Worm (Caenorhabditis elegans): ENCODE measurements around the gene clc-3.

DNA sequence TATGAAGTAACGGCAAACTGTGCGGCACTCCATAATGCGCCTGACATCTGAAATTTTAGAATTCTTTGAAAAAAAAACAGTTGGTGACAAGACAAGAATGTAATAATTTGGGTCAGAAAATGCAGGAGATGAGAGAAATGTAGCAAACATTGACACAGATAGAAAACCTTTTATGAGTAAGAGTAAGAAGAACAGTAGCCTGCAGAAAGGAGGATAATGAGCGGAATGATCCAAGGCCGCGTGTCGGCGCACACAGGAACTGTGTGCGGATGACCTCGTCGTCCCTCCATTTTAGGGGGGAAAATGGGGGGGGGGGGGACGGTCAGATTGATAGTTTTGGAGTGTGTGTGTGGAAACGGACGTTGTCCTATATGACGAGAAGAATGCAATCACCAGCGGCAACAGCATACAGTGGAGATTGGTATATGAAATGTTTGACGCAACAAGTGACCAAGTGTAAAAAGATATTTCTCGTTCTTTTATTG, 40.2 kb upstream of the clc-3 start, which contains the start of gene dhs-27:
- TF ChIP-seq flt-1 (GFP tag; IDR thresholded peaks at IDR 0.05), result no peak
- TF ChIP-seq cog-1 (tag; optimal IDR thresholded peaks at IDR 0.05), result no peak
- no peak for TF ChIP-seq ztf-29 (GFP tag; IDR thresholded peaks at IDR 0.05)
- TF ChIP-seq med-1 (GFP tag; optimal IDR thresholded peaks at IDR 0.05; ENCODE audit: insufficient read depth), result no peak
- TF ChIP-seq klf-2 (GFP tag; conservative IDR thresholded peaks at IDR 0.05), result no peak
- no peak for TF ChIP-seq T22C8.4 (GFP tag; IDR thresholded peaks at IDR 0.05)
- no peak for TF ChIP-seq ref-1 (GFP tag; conservative IDR thresholded peaks at IDR 0.05)
- TF ChIP-seq ztf-23 (GFP tag; IDR thresholded peaks at IDR 0.05), result no peak
- TF ChIP-seq tab-1 (GFP tag; IDR thresholded peaks at IDR 0.05), result no peak

All from whole organism, midembryonic.